Worm (Caenorhabditis elegans) whole organism, L1 larva: Measurements from ENCODE around the gene Y37H2A.18.

Experiments used
- ceh-88 ChIP-seq: fragments of 200-800 bp; sonication (Bioruptor generic); IDR thresholded peaks from 2 replicates; pipeline ENCODE4 v1.3.6; 2022; ENCODE audit warnings: missing genetic modification characterization, missing compliant biosample characterization
- ces-1 ChIP-seq: fragments of 150-350 bp; optimal IDR thresholded peaks from 2 replicates; lab custom pipeline; 2014; ENCODE audit warnings: missing biosample characterization, missing genetic modification reagents, missing genetic modification characterization
- egl-27 ChIP-seq, 2 experiments: fragments of 150-350 bp in 1 of 2; sonication (generic microtip); optimal IDR thresholded peaks; 3 replicates each; lab custom pipeline; 2017 to 2018; ENCODE audit warnings: missing biosample characterization in 2 of 2, missing genetic modification characterization in 2 of 2, missing genetic modification reagents in 2 of 2
- lin-13 ChIP-seq: fragments of 150-350 bp; optimal IDR thresholded peaks from 2 replicates; lab custom pipeline; 2014; ENCODE audit warnings: missing biosample characterization, missing genetic modification reagents, missing genetic modification characterization
- lin-15B ChIP-seq: fragments of 150-350 bp; sonication (generic microtip); optimal IDR thresholded peaks from 3 replicates; lab custom pipeline; 2014; ENCODE audit warnings: missing biosample characterization, missing genetic modification characterization
- mdl-1 ChIP-seq, 2 experiments: fragments of 150-350 bp; optimal IDR thresholded peaks; 2 replicates each; lab custom pipeline; 2014 to 2017; ENCODE audit warnings: missing biosample characterization in 2 of 2, missing genetic modification characterization in 2 of 2, inconsistent platforms in 1 of 2
- mep-1 ChIP-seq: fragments of 150-350 bp; optimal IDR thresholded peaks from 2 replicates; lab custom pipeline; 2014; ENCODE audit warnings: missing biosample characterization, missing genetic modification characterization
- pqm-1 ChIP-seq: sonication (generic microtip); optimal IDR thresholded peaks from 3 replicates; lab custom pipeline; 2017; ENCODE audit warnings: missing biosample characterization, missing genetic modification characterization
- snpc-4 ChIP-seq: fragments of 150-350 bp; optimal IDR thresholded peaks from 2 replicates; lab custom pipeline; 2014; ENCODE audit warnings: missing biosample characterization, missing genetic modification characterization
- tbx-2 ChIP-seq: sonication (generic microtip); optimal IDR thresholded peaks from 2 replicates; lab custom pipeline; 2016; ENCODE audit warnings: missing genetic modification characterization, missing compliant biosample characterization
- unc-62 ChIP-seq: fragments of 150-350 bp; optimal IDR thresholded peaks from 2 replicates; lab custom pipeline; 2014; ENCODE audit warnings: missing biosample characterization, missing genetic modification reagents, missing genetic modification characterization
- unc-86 ChIP-seq: sonication (generic microtip); optimal IDR thresholded peaks from 2 replicates; lab custom pipeline; 2016; ENCODE audit warnings: missing genetic modification characterization, missing compliant biosample characterization
- ztf-4 ChIP-seq: fragments of 150-350 bp; optimal IDR thresholded peaks from 2 replicates; lab custom pipeline; 2014; ENCODE audit warnings: missing biosample characterization, missing genetic modification characterization

- no peak for TF ChIP-seq ceh-88 (GFP tag; lab: Robert Waterston, UW)
- TF ChIP-seq mdl-1 (tag; optimal IDR thresholded peaks at IDR 0.05; lab: Kevin White, UChicago): no peak
- TF ChIP-seq mep-1 (tag; lab: Kevin White, UChicago): no peak
- TF ChIP-seq ztf-4 (tag; lab: Kevin White, UChicago): no peak
- no peak for TF ChIP-seq egl-27 (tag; optimal IDR thresholded peaks at IDR 0.05; lab: Kevin White, UChicago)
- no peak for TF ChIP-seq tbx-2
- TF ChIP-seq ces-1: no peak
- no peak for TF ChIP-seq pqm-1 (tag; lab: Kevin White, UChicago)
- no peak for TF ChIP-seq lin-13 (GFP tag; lab: Kevin White, UChicago)
- TF ChIP-seq unc-86: no peak
- no peak for TF ChIP-seq snpc-4 (tag; lab: Kevin White, UChicago)
- TF ChIP-seq unc-62 (GFP tag; lab: Kevin White, UChicago): no peak
- TF ChIP-seq lin-15B (tag; lab: Kevin White, UChicago): no peak
These were observed 4.6 kb upstream of the Y37H2A.18 start for ce11 chrV:18137679-18138078.
